Worm (Caenorhabditis elegans): Measurements from ENCODE around the gene smex-2.

The smex-2 gene

DNA sequence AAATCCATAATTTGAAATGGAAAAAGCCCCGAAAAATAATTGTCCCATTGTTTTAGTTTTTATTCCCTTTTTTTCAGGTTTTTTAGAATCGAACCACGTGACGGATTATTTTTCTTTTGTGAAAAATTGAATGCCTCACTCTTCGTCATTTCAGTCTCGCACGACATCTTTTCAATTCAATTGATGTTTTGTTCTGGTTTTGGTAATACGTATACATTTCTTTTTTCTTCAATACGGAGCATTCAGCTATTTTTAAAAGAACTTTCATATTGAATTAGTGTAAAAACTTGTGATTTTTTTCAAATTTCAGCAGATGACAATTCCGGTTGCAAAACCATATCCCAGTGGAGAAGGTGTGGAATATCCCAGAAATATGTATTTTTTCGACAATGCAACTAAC lies 25.5 kb upstream of the smex-2 start, which contains the start of gene F49H12.7:
Gene F49H12.7, plus strand, starts transcription at position 301 of the 400 bp plus-strand sequence.
- TF ChIP-seq cebp-1 (GFP tag; IDR thresholded peaks at IDR 0.05) (no peak), cebp-1 (tag; optimal IDR thresholded peaks at IDR 0.05) (no peak), efl-1 (GFP tag; optimal IDR thresholded peaks at IDR 0.05) (no peak), nfyb-1 (GFP tag; IDR thresholded peaks at IDR 0.05) (no peak), mes-4 (tag; optimal IDR thresholded peaks at IDR 0.05) (no peak), D2030.7 (GFP tag; IDR thresholded peaks at IDR 0.05) (no peak), egrh-3 (GFP tag; IDR thresholded peaks at IDR 0.05) (no peak), sptf-2 (GFP tag; optimal IDR thresholded peaks at IDR 0.05) (no peak), Y53F4B.3 (GFP tag; IDR thresholded peaks at IDR 0.05) (no peak), hrde-1 (tag; optimal IDR thresholded peaks at IDR 0.05; ENCODE audit: borderline replicate concordance) (no peak), F10E7.11 (tag; optimal IDR thresholded peaks at IDR 0.05) (no peak), rcor-1 (GFP tag; IDR thresholded peaks at IDR 0.05) (no peak), egl-44 (GFP tag; IDR thresholded peaks at IDR 0.05) (no peak), Y79H2A.3 (GFP tag; conservative IDR thresholded peaks at IDR 0.05) (no peak), K12H6.12 (tag; optimal IDR thresholded peaks at IDR 0.05) (no peak), F22D6.2 (tag; optimal IDR thresholded peaks at IDR 0.05) (no peak), gei-17 (GFP tag; optimal IDR thresholded peaks at IDR 0.05) (no peak), madf-8 (GFP tag; conservative IDR thresholded peaks at IDR 0.05) (no peak), sdz-38 (tag; optimal IDR thresholded peaks at IDR 0.05) (no peak), let-526 (GFP tag; IDR thresholded peaks at IDR 0.05) (no peak)

DNA sequence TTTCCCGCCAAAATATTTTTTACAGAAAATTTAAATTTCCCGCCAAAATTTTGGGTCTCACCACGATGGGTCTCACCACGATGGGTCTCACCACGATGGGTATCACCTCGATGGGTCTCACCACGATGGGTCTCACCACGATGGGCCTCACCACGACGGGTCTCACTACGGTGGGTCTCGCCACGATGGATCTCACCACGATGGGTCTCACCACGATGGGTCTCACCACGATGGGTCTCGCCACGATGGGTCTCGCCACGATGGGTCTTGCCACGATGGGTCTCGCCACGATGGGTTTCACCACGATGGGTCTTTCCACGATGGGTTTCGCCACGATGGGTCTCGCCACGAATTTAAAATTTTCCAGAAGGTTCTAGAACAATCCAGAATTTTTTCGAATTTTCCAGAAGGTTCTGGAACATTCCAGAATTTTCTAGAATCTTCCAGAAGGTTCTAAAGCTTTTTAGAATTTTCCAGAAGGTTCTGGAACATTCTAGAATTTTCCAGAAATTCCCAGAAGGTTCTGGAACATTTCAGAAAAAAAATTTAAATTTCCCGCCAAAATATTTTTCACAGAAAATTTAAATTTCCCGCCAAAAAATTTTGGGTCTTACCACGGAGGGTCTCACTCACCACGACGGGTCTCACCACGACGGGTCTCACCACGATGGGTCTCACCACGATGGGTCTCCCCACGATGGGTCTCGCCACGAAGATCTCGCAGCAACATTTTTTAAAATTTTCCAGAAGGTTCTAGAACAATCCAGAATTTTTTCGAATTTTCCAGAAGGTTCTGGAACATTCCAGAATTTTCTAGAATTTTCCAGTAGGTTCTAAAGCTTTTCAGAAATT lies 19.5 kb upstream of the smex-2 start:
- TF ChIP-seq bed-1 (GFP tag; IDR thresholded peaks at IDR 0.05) (peak; percentile 38; the same call in 1 of the 2 replicates), ceh-100 (GFP tag; IDR thresholded peaks at IDR 0.05) (peak; percentile 52), nfyb-1 (GFP tag; IDR thresholded peaks at IDR 0.05) (peak; percentile 48; the same call in 1 of the 2 replicates), cebp-2 (GFP tag; IDR thresholded peaks at IDR 0.05) (0 out of 2 replicates have a peak, but pooled peaks have one; percentile 46), egrh-3 (GFP tag; IDR thresholded peaks at IDR 0.05) (peak; percentile 52; the same call in 1 of the 2 replicates), nhr-120 (GFP tag; IDR thresholded peaks at IDR 0.05) (peak; percentile 93; the same call in 1 of the 2 replicates), bed-2 (GFP tag; IDR thresholded peaks at IDR 0.05) (peak; percentile 52; the same call in 1 of the 2 replicates), mel-28 (tag; optimal IDR thresholded peaks at IDR 0.05; ENCODE audit: borderline replicate concordance) (peak; percentile 5), hsf-1 (GFP tag; IDR thresholded peaks at IDR 0.05) (peak; percentile 97), lin-26 (GFP tag; IDR thresholded peaks at IDR 0.05) (peak; percentile 51; the same call in 1 of the 2 replicates), F33H1.4 (GFP tag; IDR thresholded peaks at IDR 0.05) (peak; percentile 47), ekl-4 (GFP tag; IDR thresholded peaks at IDR 0.05) (peak; percentile 57; the same call in 1 of the 2 replicates), Y53G8AR.9 (GFP tag; conservative IDR thresholded peaks at IDR 0.05) (0 out of 2 replicates have a peak, but pooled peaks have one; percentile 42), Y56A3A.18 (GFP tag; IDR thresholded peaks at IDR 0.05) (peak; percentile 76; the same call in 1 of the 2 replicates), madf-3 (GFP tag; IDR thresholded peaks at IDR 0.05) (peak; percentile 53; the same call in 1 of the 2 replicates), K11D2.4 (GFP tag; IDR thresholded peaks at IDR 0.05) (peak; percentile 20; the same call in 1 of the 2 replicates), F37B4.10 (GFP tag; IDR thresholded peaks at IDR 0.05) (0 out of 2 replicates have a peak, but pooled peaks have one; percentile 32), ceh-40 (GFP tag; IDR thresholded peaks at IDR 0.05) (0 out of 2 replicates have a peak, but pooled peaks have one; percentile 2), dox-1 (GFP tag; IDR thresholded peaks at IDR 0.05) (peak; percentile 79)
